Worm (Caenorhabditis elegans): ENCODE results near the gene C29E4.17.
A peak's percentile ranks its signal among the peaks of the same experiment; 100 is the strongest.
"Not testable (repeated sequence)": the region's sequence is repeated elsewhere in the genome, so short reads cannot be mapped to it uniquely, and the experiment has no call there.

Gene C29E4.17

ce11 chrIII:7958085-7958484, 35.8 kb downstream of the C29E4.17 start, which contains the start of gene C29E4.11 (continued):
- TF ChIP-seq C04F5.9 (tag; optimal IDR thresholded peaks at IDR 0.05) (no peak), sox-4 (tag; optimal IDR thresholded peaks at IDR 0.05) (no peak), fkh-10 (GFP tag; optimal IDR thresholded peaks at IDR 0.05) (no peak), snpc-4 (tag; optimal IDR thresholded peaks at IDR 0.05) (no peak), tlp-1 (tag; optimal IDR thresholded peaks at IDR 0.05) (no peak), ceh-8 (GFP tag; optimal IDR thresholded peaks at IDR 0.05) (no peak), F16B12.6 (tag; optimal IDR thresholded peaks at IDR 0.05) (no peak), unc-130 (tag; optimal IDR thresholded peaks at IDR 0.05) (no peak), unc-86 (tag; optimal IDR thresholded peaks at IDR 0.05) (no peak), hlh-4 (tag; optimal IDR thresholded peaks at IDR 0.05) (no peak), dpl-1 (GFP tag; optimal IDR thresholded peaks at IDR 0.05) (peak in 1 of 3 experiments; percentile 39), ceh-90 (tag; optimal IDR thresholded peaks at IDR 0.05) (no peak), Y116A8C.19 (tag; optimal IDR thresholded peaks at IDR 0.05; ENCODE audit: borderline replicate concordance) (no peak), mef-2 (tag; optimal IDR thresholded peaks at IDR 0.05) (no peak)

ce11 chrIII:7958922-7959609, 36.8 kb downstream of the C29E4.17 start, which contains the start of gene F54H12.10:
TSS of gene F54H12.10 (minus strand) at chrIII:7958972.
- TF ChIP-seq dsc-1 (tag; optimal IDR thresholded peaks at IDR 0.05) (peak; percentile 8), nhr-19 (GFP tag; conservative IDR thresholded peaks at IDR 0.05) (peak; percentile 33; the same call in 1 of the 2 replicates)

ce11 chrIII:7962641-7963040, 40.3 kb downstream of the C29E4.17 start, which contains the start of gene F54H12.4:
TSS of gene F54H12.4 (minus strand) at chrIII:7962741.
- TF ChIP-seq irx-1, nhr-28, C34B4.2 (tag; optimal IDR thresholded peaks at IDR 0.05): not testable (repeated sequence)

- not testable (repeated sequence) for TF ChIP-seq pax-3 (tag; optimal IDR thresholded peaks at IDR 0.05); efl-3 (GFP tag; optimal IDR thresholded peaks at IDR 0.05); elt-2 (tag; optimal IDR thresholded peaks at IDR 0.05)
These were observed 42.0 kb downstream of the C29E4.17 start, which contains the start of gene F54H12.2 for ce11 chrIII:7964281-7964680. TSS of gene F54H12.2 (plus strand) at chrIII:7964581.

- TF ChIP-seq dsc-1 (tag; optimal IDR thresholded peaks at IDR 0.05) (peak; percentile 35), nhr-19 (GFP tag; conservative IDR thresholded peaks at IDR 0.05) (0 out of 2 replicates have a peak, but pooled peaks have one; percentile 18)
These were observed 43.8 kb downstream of the C29E4.17 start for ce11 chrIII:7965946-7966692.

ce11 chrIII:7969121-7969520, 46.8 kb downstream of the C29E4.17 start, which contains the start of the genes F54H12.8 and F54H12.7:
TSS of gene F54H12.8 (minus strand) at chrIII:7969221.
TSS of gene F54H12.7 (plus strand) at chrIII:7969349.
- TF ChIP-seq fkh-4 (tag; optimal IDR thresholded peaks at IDR 0.05; ENCODE audit: borderline replicate concordance), result no peak
- TF ChIP-seq nhr-20 (tag; optimal IDR thresholded peaks at IDR 0.05), result no peak
- TF ChIP-seq unc-86 (tag; optimal IDR thresholded peaks at IDR 0.05), result no peak
- TF ChIP-seq rnt-1 (tag; optimal IDR thresholded peaks at IDR 0.05), result no peak
- TF ChIP-seq dpl-1 (GFP tag; optimal IDR thresholded peaks at IDR 0.05), result no peak
- TF ChIP-seq mef-2 (tag; optimal IDR thresholded peaks at IDR 0.05), result no peak
- no peak for TF ChIP-seq egl-27 (tag; optimal IDR thresholded peaks at IDR 0.05)
- TF ChIP-seq skn-1 (tag; optimal IDR thresholded peaks at IDR 0.05), result no peak
- TF ChIP-seq elt-3 (tag; optimal IDR thresholded peaks at IDR 0.05), result no peak
- no peak for TF ChIP-seq ztf-11 (tag; optimal IDR thresholded peaks at IDR 0.05)
- no peak for TF ChIP-seq dsc-1 (tag; optimal IDR thresholded peaks at IDR 0.05)
- TF ChIP-seq hlh-17 (GFP tag; optimal IDR thresholded peaks at IDR 0.05; ENCODE audit: borderline replicate concordance), result no peak

Data from whole organism, L1 larva.